Fruit fly (Drosophila melanogaster): ENCODE data around the gene CG14230.

dm6 chrX:19688848-19689247 lies 15.1 kb upstream of the CG14230 start, which contains the start of gene CG14227:
- TF ChIP-seq br (GFP tag; optimal IDR thresholded peaks at IDR 0.05) = no peak
- no peak for TF ChIP-seq OdsH (GFP tag; optimal IDR thresholded peaks at IDR 0.05)
- no peak for TF ChIP-seq Jra (GFP tag; optimal IDR thresholded peaks at IDR 0.05)
- no peak for TF ChIP-seq lola (GFP tag; optimal IDR thresholded peaks at IDR 0.05)
- TF ChIP-seq psq (GFP tag; optimal IDR thresholded peaks at IDR 0.05) = no peak
- TF ChIP-seq Dfd (GFP tag; optimal IDR thresholded peaks at IDR 0.05) = no peak
- TF ChIP-seq sv (GFP tag; optimal IDR thresholded peaks at IDR 0.05) = no peak

Measured in whole organism, wandering third instar larva.